Fruit fly (Drosophila melanogaster): ENCODE data around the gene CHMP2B.
A peak's percentile ranks its signal among the peaks of the same experiment; 100 is the strongest.

dm6 chr3L:5128214-5128613, 11.2 kb upstream of the CHMP2B start:
- TF ChIP-seq CG4318 (GFP tag; optimal IDR thresholded peaks at IDR 0.05): no peak
- TF ChIP-seq ss (GFP tag; optimal IDR thresholded peaks at IDR 0.05): peak in 1 of 2 experiments; percentile 43
- peak; percentile 51; the same call in 1 of the 3 replicates for TF ChIP-seq CG6163 (GFP tag; IDR thresholded peaks at IDR 0.05)

All from whole organism, prepupa.